Worm (Caenorhabditis elegans) whole organism, L4/young adult: ENCODE results near the gene T10F2.2.

Experiments
- W03F9.2 ChIP-seq: fragments of 150-350 bp; optimal IDR thresholded peaks from 2 replicates; lab custom pipeline; 2014; ENCODE audit warnings: missing biosample characterization, missing genetic modification characterization
- dao-5 ChIP-seq: sonication (generic microtip); optimal IDR thresholded peaks from 2 replicates; lab custom pipeline; 2016; ENCODE audit warnings: missing genotype, missing genetic modification characterization, moderate library complexity, missing compliant biosample characterization
- him-1 ChIP-seq: sonication (generic microtip); optimal IDR thresholded peaks from 2 replicates; lab custom pipeline; 2016; ENCODE audit warnings: missing genotype, missing genetic modification reagents, missing genetic modification characterization, missing compliant biosample characterization

Gene T10F2.2

ce11 chrIII:5144169-5144568 is 20.9 kb downstream of the T10F2.2 start:
- TF ChIP-seq W03F9.2 (tag; lab: Kevin White, UChicago) (no peak), dao-5 (no peak), him-1 (no peak)

- TF ChIP-seq dao-5 (no peak), him-1 (no peak), W03F9.2 (tag; lab: Kevin White, UChicago) (no peak)
Observed at ce11 chrIII:5143520-5143919, 21.6 kb downstream of the T10F2.2 start.

ce11 chrIII:5141935-5142334 is 23.2 kb downstream of the T10F2.2 start:
- TF ChIP-seq W03F9.2 (tag; lab: Kevin White, UChicago) (no peak), dao-5 (no peak), him-1 (no peak)

ce11 chrIII:5140559-5140958 is 24.6 kb downstream of the T10F2.2 start:
- no peak for TF ChIP-seq dao-5
- TF ChIP-seq him-1, result no peak
- TF ChIP-seq W03F9.2 (tag; lab: Kevin White, UChicago), result no peak

- no peak for TF ChIP-seq dao-5
- no peak for TF ChIP-seq him-1
- no peak for TF ChIP-seq W03F9.2 (tag; lab: Kevin White, UChicago)
Observed at ce11 chrIII:5139768-5140167, 25.3 kb downstream of the T10F2.2 start.

- no peak for TF ChIP-seq dao-5
- no peak for TF ChIP-seq W03F9.2 (tag; lab: Kevin White, UChicago)
- TF ChIP-seq him-1, result no peak
Observed at ce11 chrIII:5138940-5139533, 26.1 kb downstream of the T10F2.2 start.

- no peak for TF ChIP-seq dao-5
- TF ChIP-seq W03F9.2 (tag; lab: Kevin White, UChicago), result no peak
- no peak for TF ChIP-seq him-1
Observed at ce11 chrIII:5137685-5138084, 27.4 kb downstream of the T10F2.2 start.

ce11 chrIII:5137099-5137498 is 28.0 kb downstream of the T10F2.2 start:
- TF ChIP-seq dao-5, result no peak

- TF ChIP-seq him-1 (no peak), dao-5 (no peak), W03F9.2 (tag; lab: Kevin White, UChicago) (no peak)
Observed at ce11 chrIII:5136033-5136597, 29.0 kb downstream of the T10F2.2 start, which contains the start of gene tbx-2. TSS of gene tbx-2 (minus strand) at chrIII:5136296.

ce11 chrIII:5134506-5134905 is 30.6 kb downstream of the T10F2.2 start:
- TF ChIP-seq W03F9.2 (tag; lab: Kevin White, UChicago) (no peak), him-1 (no peak), dao-5 (no peak)

ce11 chrIII:5130654-5131053 is 34.5 kb downstream of the T10F2.2 start:
- no peak for TF ChIP-seq him-1
- no peak for TF ChIP-seq W03F9.2 (tag; lab: Kevin White, UChicago)
- TF ChIP-seq dao-5, result no peak

- no peak for TF ChIP-seq W03F9.2 (tag; lab: Kevin White, UChicago)
Observed at ce11 chrIII:5129261-5129660, 35.9 kb downstream of the T10F2.2 start.

ce11 chrIII:5126988-5127387 is 38.1 kb downstream of the T10F2.2 start:
- TF ChIP-seq him-1 (no peak), W03F9.2 (tag; lab: Kevin White, UChicago) (no peak), dao-5 (no peak)

- TF ChIP-seq W03F9.2 (tag; lab: Kevin White, UChicago) (no peak), dao-5 (no peak), him-1 (no peak)
Observed at ce11 chrIII:5125759-5126158, 39.4 kb downstream of the T10F2.2 start.

ce11 chrIII:5124385-5124784 is 40.7 kb downstream of the T10F2.2 start:
- no peak for TF ChIP-seq dao-5
- no peak for TF ChIP-seq W03F9.2 (tag; lab: Kevin White, UChicago)
- no peak for TF ChIP-seq him-1

ce11 chrIII:5120593-5120992 is 44.5 kb downstream of the T10F2.2 start:
- TF ChIP-seq him-1 (no peak), dao-5 (no peak), W03F9.2 (tag; lab: Kevin White, UChicago) (no peak)
